Worm (Caenorhabditis elegans) whole organism, L4/young adult: Measurements from ENCODE around the gene ptp-3.

Source experiments
- W03F9.2 ChIP-seq: fragments of 150-350 bp; optimal IDR thresholded peaks from 2 replicates; lab custom pipeline; 2014; ENCODE audit warnings: missing biosample characterization, missing genetic modification characterization
- dao-5 ChIP-seq: sonication (generic microtip); optimal IDR thresholded peaks from 2 replicates; lab custom pipeline; 2016; ENCODE audit warnings: missing genotype, missing genetic modification characterization, moderate library complexity, missing compliant biosample characterization
- him-1 ChIP-seq: sonication (generic microtip); optimal IDR thresholded peaks from 2 replicates; lab custom pipeline; 2016; ENCODE audit warnings: missing genotype, missing genetic modification reagents, missing genetic modification characterization, missing compliant biosample characterization

- TF ChIP-seq dao-5 (tag; lab: Kevin White, UChicago) (no peak), him-1 (tag; lab: Kevin White, UChicago) (no peak), W03F9.2 (tag; lab: Kevin White, UChicago) (no peak)
Measured at ce11 chrII:11030297-11030696, 55.0 kb downstream of the ptp-3 start, which contains the start of gene nlp-18.
